Fruit fly (Drosophila melanogaster) whole organism, embryonic: ENCODE results near the gene Vti1a.

Source experiments
- ATbp ChIP-seq: fragments of 200-800 bp; sonication (Bioruptor generic); optimal IDR thresholded peaks from 2 replicates; lab custom pipeline; 2017; ENCODE audit warnings: missing biosample characterization, mild to moderate bottlenecking, missing genetic modification characterization, missing genetic modification reagents
- Ada2b ChIP-seq: fragments of 200-800 bp; sonication (Bioruptor generic); IDR thresholded peaks from 2 replicates; pipeline ENCODE4 v1.3.6; 2022; ENCODE audit warnings: missing biosample characterization, missing genetic modification characterization
- Atf-2 ChIP-seq: fragments of 200-800 bp; sonication (Bioruptor generic); optimal IDR thresholded peaks from 2 replicates; lab custom pipeline; 2016; ENCODE audit warnings: missing biosample characterization, missing genetic modification characterization
- CG10565 ChIP-seq: fragments of 200-800 bp; sonication (Bioruptor generic); optimal IDR thresholded peaks from 3 replicates; lab custom pipeline; 2016; ENCODE audit warnings: missing biosample characterization, mild to moderate bottlenecking, missing genetic modification characterization
- CG11696 ChIP-seq: fragments of 200-800 bp; sonication (Bioruptor generic); IDR thresholded peaks from 2 replicates; pipeline ENCODE4 v1.3.6; 2022; ENCODE audit warnings: missing biosample characterization, missing genetic modification characterization
- CG17186 ChIP-seq: fragments of 200-800 bp; sonication (Bioruptor generic); optimal IDR thresholded peaks from 3 replicates; lab custom pipeline; 2017; ENCODE audit warnings: missing biosample characterization, missing genetic modification reagents, missing genetic modification characterization
- CG17359 ChIP-seq: fragments of 200-800 bp; sonication (Bioruptor generic); optimal IDR thresholded peaks from 3 replicates; lab custom pipeline; 2018; ENCODE audit warnings: missing biosample characterization, mild to moderate bottlenecking, missing genetic modification characterization, moderate library complexity
- CG17829 ChIP-seq: fragments of 200-800 bp; optimal IDR thresholded peaks from 2 replicates; lab custom pipeline; 2019; ENCODE audit warnings: missing biosample characterization, mild to moderate bottlenecking, missing genetic modification characterization, moderate library complexity
- CG18599 ChIP-seq: fragments of 200-800 bp; sonication (Bioruptor generic); optimal IDR thresholded peaks from 3 replicates; lab custom pipeline; 2017; ENCODE audit warnings: missing biosample characterization, missing genetic modification characterization, mild to moderate bottlenecking, moderate library complexity, missing genetic modification reagents
- CG2678 ChIP-seq: fragments of 200-800 bp; sonication (Bioruptor generic); optimal IDR thresholded peaks from 3 replicates; lab custom pipeline; 2019; ENCODE audit warnings: missing biosample characterization, mild to moderate bottlenecking, missing genetic modification characterization, moderate library complexity
- CG30020 ChIP-seq: fragments of 200-800 bp; optimal IDR thresholded peaks from 2 replicates; lab custom pipeline; 2019; ENCODE audit warnings: missing biosample characterization, mild to moderate bottlenecking, missing genetic modification characterization, moderate library complexity
- CG30403 ChIP-seq: fragments of 200-800 bp; sonication (Bioruptor generic); optimal IDR thresholded peaks from 3 replicates; lab custom pipeline; 2016; ENCODE audit warnings: missing biosample characterization, missing genetic modification characterization
- CG43689 ChIP-seq: fragments of 200-800 bp; sonication (Bioruptor generic); IDR thresholded peaks from 2 replicates; pipeline ENCODE4 v1.3.6; 2022; ENCODE audit warnings: missing biosample characterization, missing genetic modification characterization
- CG5180 ChIP-seq: fragments of 200-800 bp; sonication (Bioruptor generic); optimal IDR thresholded peaks from 3 replicates; lab custom pipeline; 2017; ENCODE audit warnings: missing biosample characterization, missing genetic modification characterization, mild to moderate bottlenecking, moderate library complexity, missing genetic modification reagents
- CG5245 ChIP-seq: fragments of 200-800 bp; sonication (Bioruptor generic); optimal IDR thresholded peaks from 3 replicates; lab custom pipeline; 2016; ENCODE audit warnings: missing biosample characterization, missing genetic modification characterization
- CG6689 ChIP-seq: fragments of 200-800 bp; sonication (Bioruptor generic); IDR thresholded peaks from 2 replicates; pipeline ENCODE4 v1.3.6; 2022; ENCODE audit warnings: missing biosample characterization, missing genetic modification characterization
- CG6765 ChIP-seq: fragments of 200-800 bp; sonication (Bioruptor generic); optimal IDR thresholded peaks from 3 replicates; lab custom pipeline; 2017; ENCODE audit warnings: missing biosample characterization, mild to moderate bottlenecking, missing genetic modification characterization
- CG7372 ChIP-seq: fragments of 200-800 bp; sonication (Bioruptor generic); IDR thresholded peaks from 2 replicates; pipeline ENCODE4 v1.3.6; 2022; ENCODE audit warnings: missing biosample characterization, missing genetic modification characterization
- CG8478 ChIP-seq: fragments of >200 bp; optimal IDR thresholded peaks from 2 replicates; lab custom pipeline; 2018
- CG8924 ChIP-seq: fragments of 200-800 bp; optimal IDR thresholded peaks from 3 replicates; lab custom pipeline; 2019; ENCODE audit warnings: missing biosample characterization, mild to moderate bottlenecking, missing genetic modification characterization, moderate library complexity
- CG9437 ChIP-seq: fragments of 200-800 bp; sonication (Bioruptor generic); optimal IDR thresholded peaks from 2 replicates; lab custom pipeline; 2018; ENCODE audit warnings: missing biosample characterization, mild to moderate bottlenecking, missing genetic modification characterization
- Camta ChIP-seq: fragments of 200-800 bp; sonication (Bioruptor generic); optimal IDR thresholded peaks from 2 replicates; lab custom pipeline; 2016; ENCODE audit warnings: missing biosample characterization, missing genetic modification characterization
- D ChIP-seq, 2 experiments: fragments of 200-800 bp in 1 of 2; fragments of >200 bp in 1 of 2; sonication (Bioruptor generic) in 1 of 2; optimal IDR thresholded peaks; 2 replicates in 1 of 2; 3 replicates in 1 of 2; lab custom pipeline; 2017; ENCODE audit warnings: mild to moderate bottlenecking in 1 of 2, missing biosample characterization in 1 of 2, missing genetic modification characterization in 1 of 2, missing genetic modification reagents in 1 of 2
- Gsc ChIP-seq: fragments of 200-800 bp; sonication (Bioruptor generic); IDR thresholded peaks from 2 replicates; pipeline ENCODE4 v1.3.6; 2022; ENCODE audit warnings: missing biosample characterization, missing genetic modification characterization
- Hmr ChIP-seq: fragments of 200-800 bp; sonication (Bioruptor generic); optimal IDR thresholded peaks from 3 replicates; lab custom pipeline; 2017; ENCODE audit warnings: mild to moderate bottlenecking, missing biosample characterization, missing genetic modification reagents, missing genetic modification characterization
- Hr39 ChIP-seq: fragments of >200 bp; optimal IDR thresholded peaks from 2 replicates; lab custom pipeline; 2017
- NC2β ChIP-seq: fragments of 200-800 bp; sonication (Bioruptor generic); optimal IDR thresholded peaks from 2 replicates; lab custom pipeline; 2016; ENCODE audit warnings: missing biosample characterization, missing genetic modification characterization
- Pdp1 ChIP-seq, 2 experiments: fragments of 200-800 bp; sonication (Bioruptor generic); optimal IDR thresholded peaks; 3 replicates each; lab custom pipeline; 2016; ENCODE audit warnings: missing biosample characterization in 2 of 2, missing genetic modification characterization in 2 of 2, mild to moderate bottlenecking in 1 of 2, moderate library complexity in 1 of 2
- Poxn ChIP-seq: fragments of 200-800 bp; sonication (Bioruptor generic); IDR thresholded peaks from 2 replicates; pipeline ENCODE4 v1.3.6; 2022; ENCODE audit warnings: missing biosample characterization, missing genetic modification characterization
- Sox102F ChIP-seq: fragments of 200-800 bp; sonication (Bioruptor generic); optimal IDR thresholded peaks from 2 replicates; lab custom pipeline; 2018; ENCODE audit warnings: missing biosample characterization, mild to moderate bottlenecking, missing genetic modification characterization, moderate library complexity
- aop ChIP-seq: fragments of 200-800 bp; sonication (Bioruptor generic); IDR thresholded peaks from 2 replicates; pipeline ENCODE4 v1.3.6; 2022; ENCODE audit warnings: missing biosample characterization, missing genetic modification characterization
- cas ChIP-seq: fragments of 200-800 bp; sonication (Bioruptor generic); IDR thresholded peaks from 2 replicates; pipeline ENCODE4 v1.3.6; 2022; ENCODE audit warnings: missing biosample characterization, missing genetic modification characterization
- chinmo ChIP-seq: fragments of 200-800 bp; sonication (Bioruptor generic); IDR thresholded peaks from 4 replicates; pipeline ENCODE4 v1.3.6; 2022; ENCODE audit warnings: missing biosample characterization, missing genetic modification characterization; ENCODE audit not compliant: partially characterized antibody
- cwo ChIP-seq: fragments of 200-800 bp; sonication (Bioruptor generic); optimal IDR thresholded peaks from 3 replicates; lab custom pipeline; 2017; ENCODE audit warnings: missing biosample characterization, missing genetic modification characterization, mild to moderate bottlenecking, moderate library complexity, missing genetic modification reagents
- dmrt11E ChIP-seq: fragments of 200-800 bp; sonication (Bioruptor generic); optimal IDR thresholded peaks from 3 replicates; lab custom pipeline; 2018; ENCODE audit warnings: missing biosample characterization, mild to moderate bottlenecking, missing genetic modification characterization, moderate library complexity
- dmrt99B ChIP-seq: fragments of 200-800 bp; sonication (Bioruptor generic); optimal IDR thresholded peaks from 2 replicates; lab custom pipeline; 2018; ENCODE audit warnings: missing biosample characterization, mild to moderate bottlenecking, missing genetic modification characterization, moderate library complexity
- eve ChIP-seq, 2 experiments: fragments of >200 bp; optimal IDR thresholded peaks; 2 replicates each; lab custom pipeline; 2017; ENCODE audit warnings: missing biosample characterization in 2 of 2, missing genetic modification characterization in 2 of 2
- grau ChIP-seq: fragments of 200-800 bp; optimal IDR thresholded peaks from 3 replicates; lab custom pipeline; 2019; ENCODE audit warnings: missing biosample characterization, mild to moderate bottlenecking, missing genetic modification characterization, moderate library complexity
- mam ChIP-seq: fragments of 200-800 bp; sonication (Bioruptor generic); optimal IDR thresholded peaks from 3 replicates; lab custom pipeline; 2016; ENCODE audit warnings: missing biosample characterization, missing genetic modification characterization
- otp ChIP-seq: fragments of 200-800 bp; sonication (Bioruptor generic); IDR thresholded peaks from 3 replicates; pipeline ENCODE4, ENCODE4 v1.3.6; 2022; ENCODE audit warnings: missing biosample characterization, missing genetic modification characterization
- sd ChIP-seq: fragments of 200-800 bp; sonication (Bioruptor generic); optimal IDR thresholded peaks from 3 replicates; lab custom pipeline; 2018; ENCODE audit warnings: missing biosample characterization, mild to moderate bottlenecking, missing genetic modification characterization, moderate library complexity
- slp2 ChIP-seq: fragments of 200-800 bp; sonication (Bioruptor generic); optimal IDR thresholded peaks from 2 replicates; lab custom pipeline; 2016; ENCODE audit warnings: missing biosample characterization, missing genetic modification characterization
- twi ChIP-seq: fragments of 200-800 bp; optimal IDR thresholded peaks from 2 replicates; lab custom pipeline; 2019; ENCODE audit warnings: missing biosample characterization, mild to moderate bottlenecking, missing genetic modification characterization, moderate library complexity
- unpg ChIP-seq: fragments of 200-800 bp; sonication (Bioruptor generic); optimal IDR thresholded peaks from 3 replicates; lab custom pipeline; 2018; ENCODE audit warnings: missing biosample characterization, mild to moderate bottlenecking, missing genetic modification characterization, moderate library complexity
- vfl ChIP-seq: fragments of 200-800 bp; sonication (Bioruptor generic); optimal IDR thresholded peaks from 2 replicates; lab custom pipeline; 2016; ENCODE audit warnings: missing biosample characterization, missing genetic modification characterization
- zen ChIP-seq: fragments of 200-800 bp; sonication (Bioruptor generic); optimal IDR thresholded peaks from 3 replicates; lab custom pipeline; 2018; ENCODE audit warnings: missing biosample characterization, mild to moderate bottlenecking, missing genetic modification characterization, moderate library complexity
- zfh1 ChIP-seq: fragments of 200-800 bp; sonication (Bioruptor generic); IDR thresholded peaks from 3 replicates; pipeline ENCODE4 v1.3.6; 2022; ENCODE audit warnings: missing biosample characterization, missing genetic modification characterization

The Vti1a gene

DNA sequence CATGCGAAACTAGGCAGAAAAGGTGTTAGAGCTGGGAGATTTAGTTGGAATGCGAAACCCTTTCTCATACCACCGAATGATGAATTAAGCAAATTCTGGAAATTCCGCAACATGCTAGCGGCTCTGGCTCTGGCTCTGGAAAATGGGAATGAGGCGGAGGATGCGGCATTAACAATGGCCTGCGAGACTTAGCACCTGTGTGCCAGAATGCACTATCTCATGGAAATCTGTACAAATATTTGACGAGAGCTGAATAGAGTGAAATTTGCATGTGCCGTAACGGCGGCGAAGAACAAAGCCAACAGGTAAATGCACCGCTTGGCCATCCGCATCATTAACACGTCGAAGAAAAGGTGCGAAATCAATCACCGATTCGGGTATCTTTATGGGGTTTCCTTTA is 42.6 kb upstream of the Vti1a start (continued):
- TF ChIP-seq CG5180 (GFP tag; lab: Kevin White, UChicago) (no peak), otp (GFP tag; lab: Robert Waterston, UW) (0 out of 3 replicates have a peak, but pooled peaks have one; percentile 15), zen (tag; lab: Kevin White, UChicago) (peak; percentile 83), CG10565 (GFP tag; lab: Kevin White, UChicago) (no peak), twi (tag; lab: Kevin White, UChicago) (peak; percentile 35), aop (GFP tag; lab: Robert Waterston, UW) (no peak), Ada2b (GFP tag; lab: Robert Waterston, UW) (no peak), Atf-2 (GFP tag; lab: Kevin White, UChicago) (no peak)

DNA sequence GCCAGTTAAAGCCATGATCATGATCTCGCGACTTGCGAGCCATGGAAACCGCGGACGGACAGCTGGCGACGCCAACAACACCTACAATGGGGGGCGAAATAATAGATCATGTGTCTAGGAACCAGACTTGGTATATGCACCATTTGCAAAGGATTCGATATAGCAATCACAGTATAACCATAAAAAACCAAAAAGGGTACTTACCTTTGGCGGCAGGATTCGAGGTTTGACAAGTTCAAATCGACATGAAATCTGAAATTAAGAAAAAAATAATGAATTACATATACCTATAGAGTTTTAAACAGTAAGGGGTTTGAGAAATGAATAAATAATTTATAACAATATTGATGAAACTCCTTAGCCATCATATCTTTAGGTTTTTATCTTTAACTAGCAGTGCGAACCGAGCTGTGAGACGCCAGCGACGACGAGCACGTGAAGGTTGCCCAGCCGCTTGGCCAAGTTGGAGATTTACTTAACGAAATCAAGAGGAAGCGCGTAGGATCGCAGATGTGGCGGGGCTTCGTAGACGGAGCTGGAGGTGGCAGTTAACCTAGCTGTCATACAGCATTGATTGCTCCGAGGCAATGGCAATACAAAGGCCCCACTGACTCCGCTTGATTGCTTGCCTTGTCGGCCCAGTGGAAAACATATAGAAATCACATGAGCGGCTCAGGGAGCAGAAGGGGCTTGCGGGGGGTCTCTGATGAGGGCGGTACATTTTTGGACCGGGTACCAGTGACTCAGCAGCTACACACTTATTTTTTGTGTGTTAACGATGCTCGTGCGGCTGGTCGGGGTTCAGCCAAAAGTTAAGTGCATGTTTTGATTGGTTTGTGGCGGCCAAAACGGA is 41.4 kb upstream of the Vti1a start:
- TF ChIP-seq CG17829, result no peak
- TF ChIP-seq slp2 (GFP tag; lab: Kevin White, UChicago), result no peak
- peak; percentile 36 for TF ChIP-seq CG6765 (GFP tag; lab: Kevin White, UChicago)
- peak; percentile 43 for TF ChIP-seq Sox102F (GFP tag; lab: Kevin White, UChicago)
- peak; percentile 42 for TF ChIP-seq CG30403 (GFP tag; lab: Kevin White, UChicago)
- TF ChIP-seq CG8478 (lab: Kevin White, UChicago), result no peak
- peak; percentile 49 for TF ChIP-seq unpg
- TF ChIP-seq grau (tag; lab: Kevin White, UChicago), result peak; percentile 38
- no peak for TF ChIP-seq CG43689 (GFP tag; lab: Robert Waterston, UW)
- TF ChIP-seq CG2678 (tag; lab: Kevin White, UChicago), result peak; percentile 56
- TF ChIP-seq cas (GFP tag; lab: Robert Waterston, UW), result no peak
- TF ChIP-seq Hr39 (lab: Kevin White, UChicago), result no peak
- TF ChIP-seq CG18599 (GFP tag; lab: Kevin White, UChicago), result peak; percentile 34
- no peak for TF ChIP-seq CG17186
- peak; percentile 26 for TF ChIP-seq cwo (GFP tag; lab: Kevin White, UChicago)
- TF ChIP-seq dmrt99B (tag; lab: Kevin White, UChicago), result peak; percentile 37
- peak; percentile 21 for TF ChIP-seq dmrt11E (tag; lab: Kevin White, UChicago)
- TF ChIP-seq CG9437 (GFP tag; lab: Kevin White, UChicago), result peak; percentile 25
- TF ChIP-seq CG11696 (GFP tag; lab: Robert Waterston, UW), result no peak
- TF ChIP-seq Pdp1 (GFP tag; optimal IDR thresholded peaks at IDR 0.05; lab: Kevin White, UChicago), result peak in 1 of 2 experiments; percentile 8
- TF ChIP-seq CG8924, result peak; percentile 21
- peak; percentile 12 for TF ChIP-seq Camta (GFP tag; lab: Kevin White, UChicago)
- no peak for TF ChIP-seq CG30020
- peak; percentile 34; the same call in 1 of the 2 replicates for TF ChIP-seq CG6689 (GFP tag; lab: Robert Waterston, UW)
- peak; percentile 25 for TF ChIP-seq D (optimal IDR thresholded peaks at IDR 0.05; lab: Kevin White, UChicago)
- TF ChIP-seq D (GFP tag; optimal IDR thresholded peaks at IDR 0.05; lab: Kevin White, UChicago), result peak; percentile 27
- peak in 1 of 2 experiments; percentile 45 for TF ChIP-seq eve (GFP tag; optimal IDR thresholded peaks at IDR 0.05; lab: Kevin White, UChicago)
- peak; percentile 11 for TF ChIP-seq CG17359 (tag; lab: Kevin White, UChicago)
- peak; percentile 43 for TF ChIP-seq ATbp (GFP tag; lab: Kevin White, UChicago)
- TF ChIP-seq zfh1 (GFP tag; lab: Robert Waterston, UW), result no peak
- 0 out of 4 replicates have a peak, but pooled peaks have one; percentile 60 for TF ChIP-seq chinmo (GFP tag; lab: Robert Waterston, UW)
- no peak for TF ChIP-seq CG5245
- no peak for TF ChIP-seq vfl
- TF ChIP-seq sd, result peak; percentile 45
- TF ChIP-seq Hmr (GFP tag; lab: Kevin White, UChicago), result peak; percentile 40
- TF ChIP-seq CG7372, result peak; percentile 36; the same call in 1 of the 2 replicates
- TF ChIP-seq NC2β (GFP tag; lab: Kevin White, UChicago), result no peak
- TF ChIP-seq Gsc (GFP tag; lab: Robert Waterston, UW), result no peak
- TF ChIP-seq Poxn (GFP tag; lab: Robert Waterston, UW), result no peak
- TF ChIP-seq mam (GFP tag; lab: Kevin White, UChicago), result peak; percentile 9
